Worm (Caenorhabditis elegans) whole organism, L3 larva: ENCODE measurements around the gene sec-61.B.

Source experiments
- ceh-82 ChIP-seq: fragments of 150-350 bp; optimal IDR thresholded peaks from 2 replicates; lab custom pipeline; 2014; ENCODE audit warnings: missing biosample characterization, missing genetic modification characterization
- ceh-9 ChIP-seq: sonication (generic microtip); optimal IDR thresholded peaks from 2 replicates; lab custom pipeline; 2018; ENCODE audit warnings: missing biosample characterization, missing genetic modification characterization
- fos-1 ChIP-seq: fragments of 150-350 bp; optimal IDR thresholded peaks from 2 replicates; lab custom pipeline; 2014; ENCODE audit warnings: missing biosample characterization, missing genetic modification characterization
- jun-1 ChIP-seq: fragments of 150-350 bp; optimal IDR thresholded peaks from 2 replicates; lab custom pipeline; 2014; ENCODE audit warnings: missing biosample characterization, missing genetic modification reagents, missing genetic modification characterization
- nfya-1 ChIP-seq: sonication (generic microtip); optimal IDR thresholded peaks from 2 replicates; lab custom pipeline; 2017; ENCODE audit warnings: missing genetic modification characterization, mild to moderate bottlenecking, missing compliant biosample characterization, antibody characterized with exemption, moderate library complexity; ENCODE audit not compliant: insufficient read depth
- nhr-25 ChIP-seq: sonication (generic microtip); optimal IDR thresholded peaks from 2 replicates; lab custom pipeline; 2017; ENCODE audit warnings: missing biosample characterization, missing genetic modification characterization
- ztf-11 ChIP-seq: fragments of 150-350 bp; optimal IDR thresholded peaks from 2 replicates; lab custom pipeline; 2014; ENCODE audit warnings: missing biosample characterization, missing genetic modification characterization

- TF ChIP-seq jun-1 (tag; lab: Kevin White, UChicago) (no peak), ceh-9 (no peak), nfya-1 (tag; lab: Kevin White, UChicago) (no peak), nhr-25 (tag; lab: Kevin White, UChicago) (no peak), ceh-82 (tag; lab: Kevin White, UChicago) (no peak), ztf-11 (tag; lab: Kevin White, UChicago) (no peak), fos-1 (tag; lab: Kevin White, UChicago) (no peak)
Measured at ce11 chrIV:2398317-2398716, 9.8 kb upstream of the sec-61.B start.
